Worm (Caenorhabditis elegans) whole organism, L4 larva: ENCODE measurements around the gene amdh-1.

Experiments
- F44E2.7 ChIP-seq: fragments of 200-800 bp; sonication (Bioruptor generic); IDR thresholded peaks from 2 replicates; pipeline ENCODE4 v2.1.2; 2022; ENCODE audit warnings: missing genetic modification characterization, missing compliant biosample characterization
- Y48G9A.11 ChIP-seq: fragments of 200-800 bp; sonication (Bioruptor generic); IDR thresholded peaks from 2 replicates; pipeline ENCODE4 v1.3.6; 2022; ENCODE audit warnings: missing genetic modification reagents, missing genetic modification characterization, missing compliant biosample characterization
- ZK546.5 ChIP-seq, 2 experiments: sonication (generic microtip); optimal IDR thresholded peaks; 2 replicates each; lab custom pipeline; 2017; ENCODE audit warnings: missing biosample characterization in 2 of 2, missing genetic modification characterization in 2 of 2
- aha-1 ChIP-seq: fragments of 150-350 bp; peaks from one replicate; lab custom pipeline; 2014; ENCODE audit warnings: missing biosample characterization, missing genetic modification characterization
- ama-1 ChIP-seq: fragments of 150-350 bp; optimal IDR thresholded peaks from 2 replicates; lab custom pipeline; 2014; ENCODE audit warnings: inconsistent platforms, mixed read lengths
- ceh-20 ChIP-seq: fragments of 200-800 bp; sonication (Bioruptor generic); IDR thresholded peaks from 2 replicates; pipeline ENCODE4 v1.3.6; 2022; ENCODE audit warnings: missing genetic modification reagents, missing genetic modification characterization, missing compliant biosample characterization
- ceh-28 ChIP-seq: fragments of 150-350 bp; optimal IDR thresholded peaks from 2 replicates; lab custom pipeline; 2014; ENCODE audit warnings: missing biosample characterization, missing genetic modification reagents, missing genetic modification characterization
- ces-1 ChIP-seq: fragments of 150-350 bp; sonication (generic microtip); optimal IDR thresholded peaks from 4 replicates; lab custom pipeline; 2014; ENCODE audit warnings: missing biosample characterization, missing genetic modification reagents, missing genetic modification characterization
- cey-2 ChIP-seq: sonication (generic microtip); optimal IDR thresholded peaks from 3 replicates; lab custom pipeline; 2017; ENCODE audit warnings: missing genetic modification characterization, mild to moderate bottlenecking, missing compliant biosample characterization, antibody characterized with exemption, borderline replicate concordance; ENCODE audit not compliant: insufficient read depth
- daf-12 ChIP-seq: fragments of 150-350 bp; optimal IDR thresholded peaks from 2 replicates; lab custom pipeline; 2014; ENCODE audit warnings: missing biosample characterization, missing genetic modification reagents, missing genetic modification characterization
- dmd-6 ChIP-seq: fragments of 200-800 bp; sonication (Bioruptor generic); IDR thresholded peaks from 2 replicates; pipeline ENCODE4 v1.3.6; 2022; ENCODE audit warnings: missing genetic modification reagents, missing genetic modification characterization, missing compliant biosample characterization
- dmd-8 ChIP-seq: fragments of 200-800 bp; sonication (Bioruptor generic); IDR thresholded peaks from 2 replicates; pipeline ENCODE4 v1.3.6; 2022; ENCODE audit warnings: missing genetic modification characterization, missing compliant biosample characterization
- dmd-9 ChIP-seq: fragments of 200-800 bp; sonication (Bioruptor generic); IDR thresholded peaks from 2 replicates; pipeline ENCODE4 v1.3.6; 2022; ENCODE audit warnings: missing genetic modification reagents, missing genetic modification characterization, missing compliant biosample characterization
- dve-1 ChIP-seq: sonication (generic microtip); optimal IDR thresholded peaks from 2 replicates; lab custom pipeline; 2017; ENCODE audit warnings: antibody characterized with exemption, mild to moderate bottlenecking, missing genetic modification characterization, missing compliant biosample characterization; ENCODE audit not compliant: insufficient read depth
- egl-27 ChIP-seq: sonication (generic microtip); optimal IDR thresholded peaks from 3 replicates; lab custom pipeline; 2017; ENCODE audit warnings: missing biosample characterization, missing genetic modification reagents, missing genetic modification characterization
- egl-43 ChIP-seq: fragments of 200-800 bp; sonication (Bioruptor generic); IDR thresholded peaks from 2 replicates; pipeline ENCODE4 v1.3.6; 2022; ENCODE audit warnings: missing genetic modification reagents, missing genetic modification characterization, missing compliant biosample characterization
- fkh-10 ChIP-seq: fragments of 150-350 bp; optimal IDR thresholded peaks from 2 replicates; lab custom pipeline; 2014; ENCODE audit warnings: missing biosample characterization, missing genetic modification reagents, missing genetic modification characterization
- hmg-1.1 ChIP-seq: fragments of 200-800 bp; sonication (Bioruptor generic); IDR thresholded peaks from 2 replicates; pipeline ENCODE4 v1.3.6; 2022; ENCODE audit warnings: missing genetic modification reagents, missing genetic modification characterization, missing compliant biosample characterization
- jun-1 ChIP-seq: fragments of 150-350 bp; optimal IDR thresholded peaks from 2 replicates; lab custom pipeline; 2014; ENCODE audit warnings: missing biosample characterization, missing genetic modification reagents, missing genetic modification characterization
- lim-7 ChIP-seq: fragments of 200-800 bp; sonication (Bioruptor generic); IDR thresholded peaks from 2 replicates; pipeline ENCODE4 v1.3.6; 2022; ENCODE audit warnings: missing genetic modification characterization, missing compliant biosample characterization
- lin-1 ChIP-seq: fragments of 200-800 bp; sonication (Bioruptor generic); IDR thresholded peaks from 2 replicates; pipeline ENCODE4 v1.3.6; 2022; ENCODE audit warnings: missing genetic modification reagents, missing genetic modification characterization, missing compliant biosample characterization
- lin-15B ChIP-seq: fragments of 150-350 bp; sonication (generic microtip); optimal IDR thresholded peaks from 3 replicates; lab custom pipeline; 2014; ENCODE audit warnings: missing biosample characterization, missing genetic modification characterization
- lin-38 ChIP-seq: fragments of 200-800 bp; sonication (Bioruptor generic); IDR thresholded peaks from 2 replicates; pipeline ENCODE4 v1.3.6; 2022; ENCODE audit warnings: missing genetic modification reagents, missing genetic modification characterization, missing compliant biosample characterization
- lin-39 ChIP-seq: fragments of 150-350 bp; optimal IDR thresholded peaks from 2 replicates; lab custom pipeline; 2014; ENCODE audit warnings: missing biosample characterization, missing genetic modification reagents, missing genetic modification characterization
- mxl-3 ChIP-seq: fragments of 200-800 bp; sonication (Bioruptor generic); optimal IDR thresholded peaks from 2 replicates; lab custom pipeline; 2018; ENCODE audit warnings: mild to moderate bottlenecking, missing genetic modification characterization, missing compliant biosample characterization
- nhr-102 ChIP-seq: sonication (generic microtip); optimal IDR thresholded peaks from 2 replicates; lab custom pipeline; 2016; ENCODE audit warnings: mild to moderate bottlenecking, missing genetic modification characterization, moderate library complexity, missing compliant biosample characterization
- nhr-111 ChIP-seq: fragments of 200-800 bp; sonication (Bioruptor generic); optimal IDR thresholded peaks from 2 replicates; lab custom pipeline; 2018; ENCODE audit warnings: mild to moderate bottlenecking, missing genetic modification characterization, missing compliant biosample characterization
- nhr-25 ChIP-seq: sonication (generic microtip); optimal IDR thresholded peaks from 2 replicates; lab custom pipeline; 2017; ENCODE audit warnings: missing genetic modification characterization, mild to moderate bottlenecking, missing compliant biosample characterization, antibody characterized with exemption, moderate library complexity, borderline replicate concordance; ENCODE audit not compliant: insufficient read depth
- nhr-42 ChIP-seq: fragments of 200-800 bp; sonication (Bioruptor generic); IDR thresholded peaks from 2 replicates; pipeline ENCODE4 v1.3.6; 2022; ENCODE audit warnings: missing genetic modification characterization, missing compliant biosample characterization
- nhr-48 ChIP-seq: sonication (generic microtip); optimal IDR thresholded peaks from 2 replicates; lab custom pipeline; 2016; ENCODE audit warnings: mild to moderate bottlenecking, missing genetic modification characterization, missing compliant biosample characterization
- nhr-76 ChIP-seq: fragments of 150-350 bp; optimal IDR thresholded peaks from 2 replicates; lab custom pipeline; 2014; ENCODE audit warnings: missing biosample characterization, missing genetic modification characterization
- saeg-2 ChIP-seq: fragments of 200-800 bp; sonication (Bioruptor generic); IDR thresholded peaks from 2 replicates; pipeline ENCODE4 v1.3.6; 2022; ENCODE audit warnings: missing genetic modification reagents, missing genetic modification characterization, missing compliant biosample characterization
- sdz-12 ChIP-seq: fragments of 200-800 bp; sonication (Bioruptor generic); optimal IDR thresholded peaks from 2 replicates; lab custom pipeline; 2018; ENCODE audit warnings: mild to moderate bottlenecking, missing genetic modification characterization, missing compliant biosample characterization
- set-16 ChIP-seq: fragments of 200-800 bp; sonication (Bioruptor generic); IDR thresholded peaks from 2 replicates; pipeline ENCODE4 v1.3.6; 2022; ENCODE audit warnings: missing genetic modification reagents, missing genetic modification characterization, missing compliant biosample characterization
- snpc-1.2 ChIP-seq: fragments of 200-800 bp; sonication (Bioruptor generic); IDR thresholded peaks from 2 replicates; pipeline ENCODE4 v1.3.6; 2022; ENCODE audit warnings: missing genetic modification reagents, missing genetic modification characterization, missing compliant biosample characterization
- snpc-4 ChIP-seq: fragments of 150-350 bp; optimal IDR thresholded peaks from 2 replicates; lab custom pipeline; 2014; ENCODE audit warnings: missing biosample characterization, missing genetic modification characterization
- tag-97 ChIP-seq: fragments of 200-800 bp; sonication (Bioruptor generic); IDR thresholded peaks from 2 replicates; pipeline ENCODE4 v1.3.6; 2022; ENCODE audit warnings: missing genetic modification characterization, missing compliant biosample characterization
- tra-1 ChIP-seq: fragments of 200-800 bp; sonication (Bioruptor generic); IDR thresholded peaks from 2 replicates; pipeline ENCODE4 v1.3.6; 2022; ENCODE audit warnings: missing genetic modification reagents, missing genetic modification characterization, missing compliant biosample characterization
- unc-130 ChIP-seq: sonication (generic microtip); optimal IDR thresholded peaks from 2 replicates; lab custom pipeline; 2016; ENCODE audit warnings: missing genetic modification reagents, missing genetic modification characterization, missing compliant biosample characterization
- unc-62 ChIP-seq, 3 experiments: fragments of 150-350 bp in 1 of 3; sonication (generic microtip); optimal IDR thresholded peaks in 2 of 3; peaks in 1 of 3; 1 replicate in 1 of 3; 2 replicates in 2 of 3; lab custom pipeline; 2014 to 2017; ENCODE audit warnings: missing biosample characterization in 3 of 3, missing genetic modification characterization in 3 of 3, missing genetic modification reagents in 3 of 3, missing genotype in 1 of 3
- vab-7 ChIP-seq: fragments of 200-800 bp; sonication (Bioruptor generic); IDR thresholded peaks from 2 replicates; pipeline ENCODE4 v1.3.6; 2022; ENCODE audit warnings: missing genetic modification reagents, missing genetic modification characterization, missing compliant biosample characterization
- zip-2 ChIP-seq: fragments of 150-350 bp; optimal IDR thresholded peaks from 2 replicates; lab custom pipeline; 2014; ENCODE audit warnings: missing biosample characterization, missing genetic modification characterization

The amdh-1 gene

DNA sequence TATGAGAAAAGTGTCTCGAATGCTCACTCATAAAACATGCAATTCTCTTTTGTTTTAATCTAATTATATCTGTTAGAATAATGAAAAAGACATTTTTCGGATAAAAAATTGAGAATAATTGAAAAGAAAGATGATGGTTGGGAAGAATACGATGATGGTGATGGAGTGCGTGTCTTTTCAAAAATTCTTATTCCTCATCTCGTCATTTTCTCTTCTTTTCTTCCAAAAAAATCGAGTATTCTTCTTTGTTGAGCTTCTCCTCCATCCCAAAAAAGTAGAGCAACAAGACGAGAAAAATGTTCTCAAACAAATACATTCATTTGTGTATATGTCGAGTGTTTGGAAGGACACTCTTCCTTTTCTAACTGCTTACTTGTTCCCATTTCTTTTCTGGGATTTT lies 46.0 kb downstream of the amdh-1 start:
- TF ChIP-seq lin-39 (tag; lab: Kevin White, UChicago) (no peak), unc-62 (GFP tag; optimal IDR thresholded peaks at IDR 0.05 in 1 of 2; lab: Kevin White, UChicago) (peak in 1 of 2 experiments; percentile 91), unc-62 (tag; optimal IDR thresholded peaks at IDR 0.05; lab: Kevin White, UChicago) (no peak), fkh-10 (GFP tag; lab: Kevin White, UChicago) (peak; percentile 20)

DNA sequence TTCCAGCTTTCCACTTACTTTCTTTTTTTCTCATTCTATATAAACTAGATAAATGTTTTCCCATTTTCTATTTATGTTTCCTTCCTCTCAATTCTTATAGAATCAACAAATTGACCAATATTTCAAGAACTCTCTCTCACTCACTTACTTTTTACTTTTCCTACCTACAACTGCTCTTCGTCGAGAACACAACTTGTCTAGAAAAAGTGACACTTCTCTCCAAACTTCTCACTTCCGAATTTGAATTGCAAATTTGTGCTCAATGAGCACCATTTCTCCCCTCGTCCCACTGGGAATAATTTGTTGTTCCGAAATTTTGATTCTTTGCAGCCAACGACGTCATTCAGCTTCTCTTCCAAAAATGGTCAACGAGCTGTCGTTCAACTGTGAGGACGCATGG lies 46.5 kb downstream of the amdh-1 start, which contains the start of gene F47D12.3:
F47D12.3 (plus strand) TSS at position 331 of the 400 bp plus-strand sequence.
- TF ChIP-seq sdz-12 (GFP tag; lab: Kevin White, UChicago) (no peak), ceh-20 (GFP tag; lab: Robert Waterston, UW) (peak; percentile 18; the same call in 1 of the 2 replicates), egl-27 (tag; lab: Kevin White, UChicago) (no peak), jun-1 (tag; lab: Kevin White, UChicago) (no peak), unc-62 (GFP tag; optimal IDR thresholded peaks at IDR 0.05 in 1 of 2; lab: Kevin White, UChicago) (peak in 1 of 2 experiments; percentile 97), unc-62 (tag; optimal IDR thresholded peaks at IDR 0.05; lab: Kevin White, UChicago) (no peak)

DNA sequence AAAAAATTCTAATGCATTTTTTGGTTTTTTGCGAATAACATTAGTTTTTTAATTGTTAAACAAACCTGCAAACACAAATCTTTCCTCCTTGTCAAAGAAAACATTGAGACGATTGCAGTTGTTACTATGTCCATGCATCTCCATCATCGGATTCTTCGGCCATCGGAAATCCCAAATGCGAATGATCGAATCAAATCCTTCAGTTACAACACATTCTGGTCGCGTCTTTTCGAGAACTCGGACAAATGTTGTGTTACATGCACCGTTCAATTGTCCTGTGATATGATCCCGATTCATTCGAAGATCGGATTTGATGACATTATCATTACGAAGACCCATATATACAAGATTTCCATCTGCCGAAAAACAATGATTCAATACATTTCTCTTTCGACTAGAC lies 48.7 kb downstream of the amdh-1 start:
- TF ChIP-seq aha-1 (tag; lab: Kevin White, UChicago) (peak; percentile 98), ama-1 (lab: Kevin White, UChicago) (peak; percentile 5), jun-1 (tag; lab: Kevin White, UChicago) (no peak)
- TF ChIP-seq, all 104 proteins: peak for 2

DNA sequence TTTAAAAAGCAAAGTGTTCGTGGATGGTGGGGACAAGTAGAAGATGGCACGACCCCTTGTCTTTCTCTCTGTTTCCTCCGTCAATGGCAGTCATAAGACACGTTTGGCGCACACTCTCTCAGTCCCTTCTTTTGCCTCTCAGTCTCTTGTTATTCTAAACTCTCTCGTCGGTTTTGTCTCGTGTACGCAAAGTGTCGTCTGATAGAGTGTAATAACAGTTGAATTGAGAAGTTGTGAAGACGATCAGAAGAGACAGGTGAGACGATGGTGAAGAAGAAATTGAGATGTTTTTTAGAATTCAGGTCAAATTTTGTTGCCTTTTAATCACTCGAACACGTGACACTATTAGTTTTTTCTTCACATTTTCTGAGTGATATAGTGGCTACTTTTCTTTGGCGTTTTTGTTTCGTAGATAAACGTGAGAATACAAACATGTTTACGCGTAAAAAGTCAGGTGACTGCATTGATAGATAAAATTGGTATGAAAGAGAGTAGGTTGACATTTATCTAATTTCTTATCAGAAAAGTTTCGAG lies 51.6 kb downstream of the amdh-1 start, which contains the start of gene F47D12.9:
F47D12.9 (minus strand) TSS at position 267 of the 534 bp plus-strand sequence.
- TF ChIP-seq fkh-10 (GFP tag; lab: Kevin White, UChicago) (no peak), unc-130 (no peak), lin-38 (GFP tag; lab: Robert Waterston, UW) (no peak), Y48G9A.11 (GFP tag; lab: Robert Waterston, UW) (no peak), zip-2 (tag; lab: Kevin White, UChicago) (peak; percentile 12), lin-1 (GFP tag; lab: Robert Waterston, UW) (no peak), hmg-1.1 (GFP tag; lab: Robert Waterston, UW) (peak; percentile 80), lin-15B (tag; lab: Kevin White, UChicago) (no peak), F44E2.7 (no peak), nhr-25 (tag; lab: Kevin White, UChicago) (peak; percentile 46), nhr-76 (tag; lab: Kevin White, UChicago) (no peak), lim-7 (GFP tag; lab: Robert Waterston, UW) (no peak), tag-97 (GFP tag; lab: Robert Waterston, UW) (no peak), dmd-9 (GFP tag; lab: Robert Waterston, UW) (0 out of 2 replicates have a peak, but pooled peaks have one; percentile 19), ces-1 (no peak), vab-7 (GFP tag; lab: Robert Waterston, UW) (no peak), dmd-6 (GFP tag; lab: Robert Waterston, UW) (peak; percentile 73; the same call in 1 of the 2 replicates), snpc-4 (tag; lab: Kevin White, UChicago) (no peak), daf-12 (no peak), ceh-20 (GFP tag; lab: Robert Waterston, UW) (peak; percentile 72), nhr-111 (GFP tag; lab: Kevin White, UChicago) (no peak), nhr-102 (peak; percentile 55), nhr-48 (tag; lab: Kevin White, UChicago) (peak; percentile 71), saeg-2 (no peak), ceh-28 (tag; lab: Kevin White, UChicago) (no peak), egl-43 (GFP tag; lab: Robert Waterston, UW) (peak; percentile 56; the same call in 1 of the 2 replicates), tra-1 (no peak; the same call in none of the 2 replicates), set-16 (GFP tag; lab: Robert Waterston, UW) (peak; percentile 18; the same call in 1 of the 2 replicates), dmd-8 (GFP tag; lab: Robert Waterston, UW) (no peak), cey-2 (tag; lab: Kevin White, UChicago) (peak; percentile 11), ZK546.5 (tag; optimal IDR thresholded peaks at IDR 0.05; lab: Kevin White, UChicago) (no peak), mxl-3 (peak; percentile 88), snpc-1.2 (GFP tag; lab: Robert Waterston, UW) (no peak), nhr-42 (GFP tag; lab: Robert Waterston, UW) (no peak), jun-1 (tag; lab: Kevin White, UChicago) (peak; percentile 12), egl-27 (tag; lab: Kevin White, UChicago) (no peak), dve-1 (tag; lab: Kevin White, UChicago) (peak; percentile 83)
